Worm (Caenorhabditis elegans): ENCODE data around the gene phf-33.

Gene phf-33

DNA sequence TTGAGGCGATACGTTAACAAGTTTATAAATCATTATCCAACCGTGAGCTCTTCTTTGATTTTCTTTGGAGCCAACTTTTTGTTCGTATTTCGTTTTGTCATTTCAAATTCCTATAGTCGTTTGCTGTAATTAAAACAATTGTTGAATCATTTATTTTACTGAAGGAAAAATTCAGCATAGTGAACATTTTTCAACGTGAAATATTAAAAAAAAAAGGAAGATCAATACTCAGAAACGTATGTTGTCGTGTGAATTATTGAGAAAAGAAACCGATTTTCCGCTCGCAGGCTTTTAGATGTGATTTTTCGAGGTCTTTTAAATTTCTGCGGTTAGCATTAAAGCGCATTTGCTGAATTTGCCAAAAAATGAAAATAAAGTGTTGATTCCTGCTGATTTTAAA, at the start of gene phf-33:
Gene phf-33, minus strand, starts transcription at position 101 of the 400 bp plus-strand sequence.
- TF ChIP-seq lsy-2 (tag; optimal IDR thresholded peaks at IDR 0.05): no peak
- TF ChIP-seq saeg-2 (GFP tag; IDR thresholded peaks at IDR 0.05): no peak
- TF ChIP-seq rbr-2 (tag; optimal IDR thresholded peaks at IDR 0.05): no peak
- TF ChIP-seq F26F4.8 (GFP tag; conservative IDR thresholded peaks at IDR 0.05): no peak

DNA sequence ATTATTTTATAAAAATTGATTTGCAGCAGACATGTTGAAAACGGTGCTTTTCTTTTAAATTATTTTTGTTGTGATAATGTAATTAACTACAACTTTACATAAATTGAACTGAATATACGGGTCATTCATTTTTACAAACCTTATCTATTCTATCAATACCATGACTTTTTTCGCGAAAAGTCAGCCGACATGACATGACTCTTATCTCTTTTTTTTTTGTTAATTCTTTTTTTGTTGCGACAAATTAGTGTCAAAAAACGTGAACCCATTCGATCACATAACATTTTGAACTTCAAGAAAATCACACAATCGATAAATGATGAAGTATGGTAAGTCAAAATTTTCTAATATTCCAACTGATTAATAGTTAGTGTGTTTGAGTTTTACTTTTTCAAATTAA, 49.3 kb upstream of the phf-33 start, which contains the start of gene sir-2.2:
Gene sir-2.2, plus strand, starts transcription at position 34 of the 400 bp plus-strand sequence.
- TF ChIP-seq zfp-3 (GFP tag; conservative IDR thresholded peaks at IDR 0.05) (peak; percentile 78; the same call in 1 of the 2 replicates), nhr-48 (tag; optimal IDR thresholded peaks at IDR 0.05) (peak; percentile 39), dmd-6 (GFP tag; IDR thresholded peaks at IDR 0.05) (peak; percentile 89), nhr-28 (tag; optimal IDR thresholded peaks at IDR 0.05) (peak; percentile 62), php-3 (GFP tag; IDR thresholded peaks at IDR 0.05) (0 out of 2 replicates have a peak, but pooled peaks have one; percentile 41), lin-39 (tag; optimal IDR thresholded peaks at IDR 0.05) (no peak), daf-8 (GFP tag; IDR thresholded peaks at IDR 0.05) (no peak), nhr-41 (GFP tag; IDR thresholded peaks at IDR 0.05) (0 out of 2 replicates have a peak, but pooled peaks have one; percentile 40), daf-16 (GFP tag; optimal IDR thresholded peaks at IDR 0.05) (no peak), daf-16 (tag; optimal IDR thresholded peaks at IDR 0.05) (peak; percentile 54), pha-4 (GFP tag; IDR thresholded peaks at IDR 0.05) (no peak), pha-4 (tag; optimal IDR thresholded peaks at IDR 0.05) (no peak), nhr-77 (tag; optimal IDR thresholded peaks at IDR 0.05) (peak; percentile 42), Y5F2A.4 (GFP tag; optimal IDR thresholded peaks at IDR 0.05) (no peak), mdl-1 (tag; optimal IDR thresholded peaks at IDR 0.05) (peak in 1 of 2 experiments; percentile 19), dve-1 (tag; optimal IDR thresholded peaks at IDR 0.05; ENCODE audit: insufficient read depth) (peak; percentile 61), tra-1 (GFP tag; IDR thresholded peaks at IDR 0.05) (peak; percentile 57; the same call in 1 of the 2 replicates), pqm-1 (tag; optimal IDR thresholded peaks at IDR 0.05) (peak; percentile 26), T26A8.4 (GFP tag; IDR thresholded peaks at IDR 0.05) (peak; percentile 14; the same call in 1 of the 2 replicates), hlh-11 (tag; optimal IDR thresholded peaks at IDR 0.05) (peak; percentile 65), snpc-4 (tag; optimal IDR thresholded peaks at IDR 0.05) (no peak), madf-9 (GFP tag; conservative IDR thresholded peaks at IDR 0.05) (no peak), ceh-20 (GFP tag; IDR thresholded peaks at IDR 0.05) (0 out of 2 replicates have a peak, but pooled peaks have one; percentile 15), hlh-30 (tag; optimal IDR thresholded peaks at IDR 0.05; ENCODE audit: insufficient read depth) (peak; percentile 79), lsy-2 (tag; optimal IDR thresholded peaks at IDR 0.05) (peak in 1 of 2 experiments; percentile 41)

DNA sequence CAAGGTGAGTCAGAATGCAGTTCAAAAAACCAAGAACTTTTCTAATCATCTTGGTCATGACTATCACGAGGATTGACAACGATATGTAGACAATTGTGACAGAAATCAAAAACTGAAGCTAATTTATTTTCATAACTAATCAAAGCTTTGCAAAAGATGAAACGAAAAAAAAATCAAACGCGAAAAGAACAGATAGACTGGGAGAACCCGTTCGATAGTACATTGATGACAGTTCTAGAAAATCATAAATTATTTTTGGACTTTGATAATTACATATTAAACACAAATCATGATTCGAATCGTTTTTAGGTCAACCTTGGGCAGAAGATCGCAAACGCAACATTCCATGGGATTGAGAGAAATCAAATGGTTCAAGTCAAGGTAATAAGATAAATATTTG, 46.3 kb upstream of the phf-33 start:
- TF ChIP-seq fos-1 (tag; optimal IDR thresholded peaks at IDR 0.05) (no peak), lir-3 (tag; optimal IDR thresholded peaks at IDR 0.05) (no peak), nhr-25 (tag; optimal IDR thresholded peaks at IDR 0.05; ENCODE audit: borderline replicate concordance, insufficient read depth) (peak; percentile 72), zfp-3 (GFP tag; conservative IDR thresholded peaks at IDR 0.05) (no peak), mxl-3 (GFP tag; optimal IDR thresholded peaks at IDR 0.05) (no peak), hlh-30 (tag; optimal IDR thresholded peaks at IDR 0.05; ENCODE audit: insufficient read depth) (peak; percentile 67), zfp-2 (tag; optimal IDR thresholded peaks at IDR 0.05) (no peak), ceh-20 (GFP tag; IDR thresholded peaks at IDR 0.05) (peak; percentile 58), nhr-28 (tag; optimal IDR thresholded peaks at IDR 0.05) (peak; percentile 76), nhr-77 (tag; optimal IDR thresholded peaks at IDR 0.05) (no peak), daf-19 (GFP tag; conservative IDR thresholded peaks at IDR 0.05) (no peak), mdl-1 (tag; optimal IDR thresholded peaks at IDR 0.05) (peak in 1 of 2 experiments; percentile 72), unc-39 (tag; optimal IDR thresholded peaks at IDR 0.05) (no peak), sdz-12 (GFP tag; optimal IDR thresholded peaks at IDR 0.05) (no peak), F49E8.2 (tag; optimal IDR thresholded peaks at IDR 0.05; ENCODE audit: borderline replicate concordance) (no peak), ctbp-1 (GFP tag; IDR thresholded peaks at IDR 0.05) (no peak), lsy-2 (tag; optimal IDR thresholded peaks at IDR 0.05) (no peak), unc-62 (GFP tag; optimal IDR thresholded peaks at IDR 0.05 in 1 of 2) (peak in 1 of 2 experiments; percentile 98), unc-62 (tag; optimal IDR thresholded peaks at IDR 0.05) (no peak), arid-1 (GFP tag; conservative IDR thresholded peaks at IDR 0.05) (no peak), Y5F2A.4 (GFP tag; optimal IDR thresholded peaks at IDR 0.05) (no peak), set-16 (GFP tag; IDR thresholded peaks at IDR 0.05) (no peak), hlh-11 (tag; optimal IDR thresholded peaks at IDR 0.05) (peak; percentile 33), nhr-42 (GFP tag; IDR thresholded peaks at IDR 0.05) (no peak), zip-2 (tag; optimal IDR thresholded peaks at IDR 0.05) (no peak), nhr-111 (GFP tag; optimal IDR thresholded peaks at IDR 0.05) (no peak), madf-5 (GFP tag; IDR thresholded peaks at IDR 0.05) (no peak), lin-15B (tag; optimal IDR thresholded peaks at IDR 0.05) (no peak)

Measured in whole organism, L4 larva.